Fruit fly (Drosophila melanogaster) whole organism, embryonic: Measurements from ENCODE around the gene CG32813.

Source experiments
- Antp ChIP-seq: fragments of 200-800 bp; sonication (Bioruptor generic); optimal IDR thresholded peaks from 3 replicates; lab custom pipeline; 2016; ENCODE audit warnings: missing biosample characterization, missing genetic modification characterization
- Asciz ChIP-seq: fragments of 200-800 bp; sonication (Bioruptor generic); optimal IDR thresholded peaks from 2 replicates; lab custom pipeline; 2017; ENCODE audit warnings: missing biosample characterization, mild to moderate bottlenecking, missing genetic modification characterization, missing genetic modification reagents
- Atf3 ChIP-seq: fragments of 200-800 bp; sonication (Bioruptor generic); optimal IDR thresholded peaks from 3 replicates; lab custom pipeline; 2016; ENCODE audit warnings: missing biosample characterization, missing genetic modification characterization
- CG13296 ChIP-seq: fragments of 200-800 bp; sonication (Bioruptor generic); optimal IDR thresholded peaks from 3 replicates; lab custom pipeline; 2018; ENCODE audit warnings: missing biosample characterization, mild to moderate bottlenecking, missing genetic modification characterization
- CG14014 ChIP-seq: fragments of 200-800 bp; sonication (Bioruptor generic); IDR thresholded peaks from 2 replicates; pipeline ENCODE4 v1.3.6; 2022; ENCODE audit warnings: missing biosample characterization, missing genetic modification characterization
- CG14965 ChIP-seq: fragments of 200-800 bp; sonication (Bioruptor generic); optimal IDR thresholded peaks from 2 replicates; lab custom pipeline; 2016; ENCODE audit warnings: missing biosample characterization, missing genetic modification characterization, borderline replicate concordance
- CG1529 ChIP-seq: fragments of 200-800 bp; sonication (Bioruptor generic); optimal IDR thresholded peaks from 3 replicates; lab custom pipeline; 2018; ENCODE audit warnings: missing biosample characterization, missing genetic modification characterization
- CG1602 ChIP-seq: fragments of 200-800 bp; sonication (Bioruptor generic); optimal IDR thresholded peaks from 3 replicates; lab custom pipeline; 2016; ENCODE audit warnings: missing biosample characterization, missing genetic modification characterization
- CG16815 ChIP-seq: fragments of 200-800 bp; sonication (Bioruptor generic); optimal IDR thresholded peaks from 3 replicates; lab custom pipeline; 2017; ENCODE audit warnings: missing biosample characterization, mild to moderate bottlenecking, missing genetic modification characterization
- CG17385 ChIP-seq: fragments of 200-800 bp; sonication (Bioruptor generic); optimal IDR thresholded peaks from 3 replicates; lab custom pipeline; 2018; ENCODE audit warnings: missing biosample characterization, mild to moderate bottlenecking, missing genetic modification characterization
- CG34376 ChIP-seq: fragments of 200-800 bp; sonication (Bioruptor generic); optimal IDR thresholded peaks from 2 replicates; lab custom pipeline; 2018; ENCODE audit warnings: missing biosample characterization, mild to moderate bottlenecking, missing genetic modification characterization
- CG3995 ChIP-seq: fragments of 200-800 bp; sonication (Bioruptor generic); optimal IDR thresholded peaks from 3 replicates; lab custom pipeline; 2016; ENCODE audit warnings: missing biosample characterization, missing genetic modification characterization
- CG4282 ChIP-seq: fragments of 200-800 bp; sonication (Bioruptor generic); optimal IDR thresholded peaks from 2 replicates; lab custom pipeline; 2016; ENCODE audit warnings: missing biosample characterization, missing genetic modification characterization
- CG6175 ChIP-seq: fragments of 200-800 bp; sonication (Bioruptor generic); IDR thresholded peaks from 3 replicates; pipeline ENCODE4 v1.3.6; 2022; ENCODE audit warnings: missing biosample characterization, missing genetic modification characterization
- CG6272 ChIP-seq: fragments of 200-800 bp; sonication (Bioruptor generic); IDR thresholded peaks from 2 replicates; pipeline ENCODE4 v1.3.6; 2022; ENCODE audit warnings: missing biosample characterization, missing genetic modification characterization
- CG6654 ChIP-seq: fragments of 200-800 bp; sonication (Bioruptor generic); optimal IDR thresholded peaks from 2 replicates; lab custom pipeline; 2017; ENCODE audit warnings: missing biosample characterization, mild to moderate bottlenecking, missing genetic modification characterization
- CG6689 ChIP-seq: fragments of 200-800 bp; sonication (Bioruptor generic); IDR thresholded peaks from 2 replicates; pipeline ENCODE4 v1.3.6; 2022; ENCODE audit warnings: missing biosample characterization, missing genetic modification characterization
- CG6765 ChIP-seq: fragments of 200-800 bp; sonication (Bioruptor generic); optimal IDR thresholded peaks from 3 replicates; lab custom pipeline; 2017; ENCODE audit warnings: missing biosample characterization, mild to moderate bottlenecking, missing genetic modification characterization
- CG7357 ChIP-seq: fragments of 200-800 bp; sonication (Bioruptor generic); IDR thresholded peaks from 3 replicates; pipeline ENCODE4 v1.3.6; 2022; ENCODE audit warnings: missing biosample characterization, missing genetic modification characterization
- CG7556 ChIP-seq: fragments of 200-800 bp; sonication (Bioruptor generic); optimal IDR thresholded peaks from 2 replicates; lab custom pipeline; 2017; ENCODE audit warnings: missing biosample characterization, mild to moderate bottlenecking, missing genetic modification characterization
- CG9932 ChIP-seq: fragments of 200-800 bp; sonication (Bioruptor generic); IDR thresholded peaks from 2 replicates; pipeline ENCODE4 v1.3.6; 2022; ENCODE audit warnings: missing biosample characterization, missing genetic modification characterization
- Doc3 ChIP-seq: fragments of 200-800 bp; sonication (Bioruptor generic); IDR thresholded peaks from 3 replicates; pipeline ENCODE4 v1.3.6; 2022; ENCODE audit warnings: missing biosample characterization, missing genetic modification characterization; ENCODE audit not compliant: partially characterized antibody
- Ets97D ChIP-seq: fragments of 200-800 bp; sonication (Bioruptor generic); optimal IDR thresholded peaks from 3 replicates; lab custom pipeline; 2016; ENCODE audit warnings: missing biosample characterization, missing genetic modification characterization
- HLH4C ChIP-seq: fragments of 200-800 bp; sonication (Bioruptor generic); IDR thresholded peaks from 3 replicates; pipeline ENCODE4 v1.3.6; 2022; ENCODE audit warnings: missing biosample characterization, missing genetic modification characterization; ENCODE audit not compliant: partially characterized antibody
- Hmr ChIP-seq: fragments of 200-800 bp; sonication (Bioruptor generic); optimal IDR thresholded peaks from 3 replicates; lab custom pipeline; 2017; ENCODE audit warnings: mild to moderate bottlenecking, missing biosample characterization, missing genetic modification reagents, missing genetic modification characterization
- Sin3A ChIP-seq: fragments of >200 bp; optimal IDR thresholded peaks from 2 replicates; lab custom pipeline; 2018
- Sry-β ChIP-seq: fragments of 200-800 bp; sonication (Bioruptor generic); optimal IDR thresholded peaks from 2 replicates; lab custom pipeline; 2018; ENCODE audit warnings: missing biosample characterization, mild to moderate bottlenecking, missing genetic modification characterization, moderate library complexity
- Tbp ChIP-seq: fragments of >200 bp; optimal IDR thresholded peaks from 2 replicates; lab custom pipeline; 2018; ENCODE audit warnings: missing biosample characterization, missing genetic modification characterization
- Trl ChIP-seq, 3 experiments: fragments of >200 bp in 2 of 3; fragments of 200-800 bp in 1 of 3; sonication (Bioruptor generic) in 1 of 3; optimal IDR thresholded peaks; 2 replicates in 1 of 3; 3 replicates in 2 of 3; lab custom pipeline; 2016 to 2017; ENCODE audit warnings: missing biosample characterization in 1 of 3, missing genetic modification characterization in 1 of 3
- al ChIP-seq: fragments of 200-800 bp; sonication (Bioruptor generic); IDR thresholded peaks from 2 replicates; pipeline ENCODE4 v1.3.6; 2022; ENCODE audit warnings: missing biosample characterization, missing genetic modification characterization
- ato ChIP-seq: fragments of 200-800 bp; sonication (Bioruptor generic); IDR thresholded peaks from 2 replicates; pipeline ENCODE4 v1.3.6; 2022; ENCODE audit warnings: missing biosample characterization, missing genetic modification characterization; ENCODE audit not compliant: partially characterized antibody
- cato ChIP-seq: fragments of 200-800 bp; sonication (Bioruptor generic); optimal IDR thresholded peaks from 2 replicates; lab custom pipeline; 2016; ENCODE audit warnings: missing biosample characterization, missing genetic modification characterization, borderline replicate concordance
- ci ChIP-seq: fragments of 200-800 bp; sonication (Bioruptor generic); IDR thresholded peaks from 3 replicates; pipeline ENCODE4 v1.3.6; 2022; ENCODE audit warnings: missing biosample characterization, missing genetic modification characterization
- da ChIP-seq: fragments of 200-800 bp; sonication (Bioruptor generic); optimal IDR thresholded peaks from 2 replicates; lab custom pipeline; 2016; ENCODE audit warnings: missing biosample characterization, missing genetic modification characterization
- dan ChIP-seq: fragments of 200-800 bp; sonication (Bioruptor generic); IDR thresholded peaks from 2 replicates; pipeline ENCODE4 v1.3.6; 2022; ENCODE audit warnings: missing biosample characterization, missing genetic modification characterization
- dmrt11E ChIP-seq: fragments of 200-800 bp; sonication (Bioruptor generic); optimal IDR thresholded peaks from 3 replicates; lab custom pipeline; 2018; ENCODE audit warnings: missing biosample characterization, mild to moderate bottlenecking, missing genetic modification characterization, moderate library complexity
- fd64A ChIP-seq: fragments of 200-800 bp; sonication (Bioruptor generic); optimal IDR thresholded peaks from 3 replicates; lab custom pipeline; 2018; ENCODE audit warnings: missing biosample characterization, mild to moderate bottlenecking, missing genetic modification characterization
- her ChIP-seq: fragments of 200-800 bp; sonication (Bioruptor generic); optimal IDR thresholded peaks from 2 replicates; lab custom pipeline; 2016; ENCODE audit warnings: missing biosample characterization, missing genetic modification characterization
- jigr1 ChIP-seq: fragments of 200-800 bp; sonication (Bioruptor generic); IDR thresholded peaks from 3 replicates; pipeline ENCODE4 v1.3.6; 2022; ENCODE audit warnings: missing biosample characterization, missing genetic modification characterization
- kni ChIP-seq: fragments of 200-800 bp; sonication (Bioruptor generic); optimal IDR thresholded peaks from 3 replicates; lab custom pipeline; 2017; ENCODE audit warnings: mild to moderate bottlenecking, missing biosample characterization, missing genetic modification reagents, missing genetic modification characterization
- otp ChIP-seq: fragments of 200-800 bp; sonication (Bioruptor generic); IDR thresholded peaks from 3 replicates; pipeline ENCODE4, ENCODE4 v1.3.6; 2022; ENCODE audit warnings: missing biosample characterization, missing genetic modification characterization
- ro ChIP-seq: fragments of 200-800 bp; sonication (Bioruptor generic); IDR thresholded peaks from 2 replicates; pipeline ENCODE4 v1.3.6; 2022; ENCODE audit warnings: missing biosample characterization, missing genetic modification characterization
- shn ChIP-seq: fragments of 200-800 bp; sonication (Bioruptor generic); optimal IDR thresholded peaks from 3 replicates; lab custom pipeline; 2016; ENCODE audit warnings: missing biosample characterization, missing genetic modification characterization
- slou ChIP-seq: fragments of 200-800 bp; sonication (Bioruptor generic); optimal IDR thresholded peaks from 3 replicates; lab custom pipeline; 2016; ENCODE audit warnings: missing biosample characterization, missing genetic modification characterization
- sug ChIP-seq: fragments of 200-800 bp; optimal IDR thresholded peaks from 2 replicates; lab custom pipeline; 2019; ENCODE audit warnings: missing biosample characterization, mild to moderate bottlenecking, missing genetic modification characterization, moderate library complexity
- tna ChIP-seq: fragments of 200-800 bp; sonication (Bioruptor generic); IDR thresholded peaks from 2 replicates; pipeline ENCODE4 v1.3.6; 2022; ENCODE audit warnings: missing biosample characterization, missing genetic modification characterization; ENCODE audit not compliant: partially characterized antibody
- trem ChIP-seq: fragments of 200-800 bp; optimal IDR thresholded peaks from 3 replicates; lab custom pipeline; 2019; ENCODE audit warnings: missing biosample characterization, mild to moderate bottlenecking, missing genetic modification characterization, moderate library complexity
- z ChIP-seq: fragments of 200-800 bp; sonication (Bioruptor generic); IDR thresholded peaks from 3 replicates; pipeline ENCODE4 v1.3.6; 2022; ENCODE audit warnings: missing biosample characterization, missing genetic modification characterization
- zen2 ChIP-seq: fragments of 200-800 bp; sonication (Bioruptor generic); IDR thresholded peaks from 3 replicates; pipeline ENCODE4 v1.3.6; 2022; ENCODE audit warnings: missing biosample characterization, missing genetic modification characterization; ENCODE audit not compliant: partially characterized antibody
- zfh1 ChIP-seq: fragments of 200-800 bp; sonication (Bioruptor generic); IDR thresholded peaks from 3 replicates; pipeline ENCODE4 v1.3.6; 2022; ENCODE audit warnings: missing biosample characterization, missing genetic modification characterization

CG32813 gene

DNA sequence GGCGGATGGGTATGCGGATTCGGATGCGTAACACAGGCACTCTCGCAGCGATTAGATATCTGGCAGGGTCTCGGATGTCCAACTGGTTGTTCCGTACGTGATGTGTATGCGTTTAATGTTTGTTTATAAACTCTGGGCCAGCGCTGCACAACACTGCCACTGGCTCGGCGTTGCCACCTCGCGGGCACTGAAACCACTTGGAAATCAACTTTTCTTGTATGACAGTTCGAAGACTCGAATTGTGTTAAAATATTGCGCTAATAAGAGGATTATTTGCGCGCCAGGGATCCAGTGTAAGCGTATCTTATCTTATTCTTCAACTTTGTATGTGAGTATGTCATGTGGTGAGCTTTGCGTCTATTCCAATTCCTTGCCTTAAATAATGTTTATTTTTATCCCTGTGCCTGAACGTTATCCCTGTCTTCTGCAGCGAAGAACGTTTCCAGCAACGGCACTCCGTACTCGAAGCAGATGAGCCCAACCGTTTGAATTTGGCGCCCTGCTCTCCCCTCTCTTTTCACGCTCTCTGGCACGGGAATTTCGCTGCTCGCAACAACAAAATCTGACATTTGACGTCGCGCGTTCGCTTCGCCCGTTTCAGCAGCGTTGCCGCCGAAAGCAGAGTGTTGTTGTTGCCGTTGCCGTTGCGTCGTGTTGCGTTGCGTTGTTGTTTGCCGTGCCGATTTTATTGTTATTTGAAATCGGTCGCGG is at the start of gene CG32813, which contains the start of gene CG3719 (continued):
- TF ChIP-seq CG6689 (GFP tag; lab: Robert Waterston, UW) (no peak), Hmr (GFP tag; lab: Kevin White, UChicago) (peak; percentile 58), CG6272 (GFP tag; lab: Robert Waterston, UW) (no peak), Ets97D (peak; percentile 49), CG3995 (GFP tag; lab: Kevin White, UChicago) (peak; percentile 35), CG1529 (no peak), trem (tag; lab: Kevin White, UChicago) (peak; percentile 39), da (GFP tag; lab: Kevin White, UChicago) (no peak), CG9932 (GFP tag; lab: Robert Waterston, UW) (peak; percentile 57), dmrt11E (tag; lab: Kevin White, UChicago) (no peak), Asciz (GFP tag; lab: Kevin White, UChicago) (no peak), ci (GFP tag; lab: Robert Waterston, UW) (peak; percentile 12; the same call in 1 of the 3 replicates), Sin3A (peak; percentile 71), zfh1 (peak; percentile 35; the same call in 1 of the 3 replicates), CG34376 (GFP tag; lab: Kevin White, UChicago) (no peak), dan (no peak), z (GFP tag; lab: Robert Waterston, UW) (no peak), CG16815 (GFP tag; lab: Kevin White, UChicago) (no peak), CG7357 (no peak), ato (GFP tag; lab: Robert Waterston, UW) (no peak), CG6654 (GFP tag; lab: Kevin White, UChicago) (no peak), Tbp (GFP tag; lab: Kevin White, UChicago) (no peak), slou (GFP tag; lab: Kevin White, UChicago) (peak; percentile 1), Trl (optimal IDR thresholded peaks at IDR 0.05; lab: Kevin White, UChicago) (peak; percentile 72 to 74), Trl (GFP tag; optimal IDR thresholded peaks at IDR 0.05; lab: Kevin White, UChicago) (peak; percentile 10), CG1602 (no peak), HLH4C (GFP tag; lab: Robert Waterston, UW) (no peak), Doc3 (no peak), CG4282 (no peak), CG14965 (no peak), ro (GFP tag; lab: Robert Waterston, UW) (no peak), CG6175 (0 out of 3 replicates have a peak, but pooled peaks have one; percentile 10), fd64A (GFP tag; lab: Kevin White, UChicago) (no peak), Sry-β (GFP tag; lab: Kevin White, UChicago) (no peak), al (GFP tag; lab: Robert Waterston, UW) (0 out of 2 replicates have a peak, but pooled peaks have one; percentile 11), CG7556 (GFP tag; lab: Kevin White, UChicago) (peak; percentile 30), CG6765 (GFP tag; lab: Kevin White, UChicago) (no peak), CG13296 (no peak), jigr1 (GFP tag; lab: Robert Waterston, UW) (no peak), Antp (GFP tag; lab: Kevin White, UChicago) (peak; percentile 36), kni (GFP tag; lab: Kevin White, UChicago) (no peak), sug (tag; lab: Kevin White, UChicago) (peak; percentile 25), CG17385 (GFP tag; lab: Kevin White, UChicago) (peak; percentile 31), otp (GFP tag; lab: Robert Waterston, UW) (no peak), her (peak; percentile 66), zen2 (GFP tag; lab: Robert Waterston, UW) (no peak), Atf3 (GFP tag; lab: Kevin White, UChicago) (no peak), shn (GFP tag; lab: Kevin White, UChicago) (peak; percentile 12), tna (GFP tag; lab: Robert Waterston, UW) (0 out of 2 replicates have a peak, but pooled peaks have one; percentile 7), CG14014 (no peak), cato (no peak)
